Worm (Caenorhabditis elegans): Measurements from ENCODE around the gene T04C12.33.

T04C12.33 gene

DNA sequence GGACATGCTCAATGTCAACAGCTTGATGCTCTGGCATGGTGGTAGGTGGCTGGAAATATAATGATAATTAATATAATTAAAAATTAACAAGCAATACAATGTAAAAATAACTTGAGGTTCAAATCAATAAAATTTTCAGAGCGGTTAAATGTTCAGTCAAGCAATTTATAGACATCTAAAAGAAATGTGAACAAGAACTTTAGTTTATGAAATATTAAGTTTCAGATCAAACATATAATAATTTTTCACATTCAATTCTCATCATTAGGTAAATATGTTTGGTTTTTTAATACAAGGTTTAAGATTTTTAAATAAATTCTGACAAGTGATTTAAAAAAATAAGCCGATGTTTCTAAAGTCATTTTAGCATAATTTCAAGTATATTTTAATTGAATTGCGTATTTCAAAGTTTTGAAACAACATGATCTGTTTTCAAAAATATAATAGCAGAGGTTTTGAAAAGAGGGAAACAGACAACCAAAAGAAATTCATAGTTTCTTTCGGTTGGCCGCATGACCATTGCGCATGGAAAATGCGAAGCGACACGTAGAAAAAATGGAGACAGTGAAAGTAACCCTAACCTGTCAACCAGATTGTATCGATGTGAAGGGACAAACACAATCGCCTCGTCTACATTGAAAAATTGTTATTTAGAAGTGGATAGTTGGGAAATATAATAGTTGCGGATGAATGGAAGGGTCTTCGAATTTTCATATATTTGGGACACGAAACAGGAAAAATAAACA is 8.4 kb downstream of the T04C12.33 start, which contains the start of gene T04C12.11:
TSS of gene T04C12.11 (minus strand) at position 51 of the 746 bp plus-strand sequence.
- no peak for TF ChIP-seq egl-27 (tag; optimal IDR thresholded peaks at IDR 0.05)
- TF ChIP-seq ceh-82 (tag; optimal IDR thresholded peaks at IDR 0.05), result no peak
- TF ChIP-seq nhr-23 (tag; optimal IDR thresholded peaks at IDR 0.05), result peak; percentile 60
- no peak for TF ChIP-seq nhr-76 (tag; optimal IDR thresholded peaks at IDR 0.05)
- TF ChIP-seq ztf-11 (tag; optimal IDR thresholded peaks at IDR 0.05), result no peak
- peak; percentile 47 for TF ChIP-seq nhr-25 (tag; optimal IDR thresholded peaks at IDR 0.05)

DNA sequence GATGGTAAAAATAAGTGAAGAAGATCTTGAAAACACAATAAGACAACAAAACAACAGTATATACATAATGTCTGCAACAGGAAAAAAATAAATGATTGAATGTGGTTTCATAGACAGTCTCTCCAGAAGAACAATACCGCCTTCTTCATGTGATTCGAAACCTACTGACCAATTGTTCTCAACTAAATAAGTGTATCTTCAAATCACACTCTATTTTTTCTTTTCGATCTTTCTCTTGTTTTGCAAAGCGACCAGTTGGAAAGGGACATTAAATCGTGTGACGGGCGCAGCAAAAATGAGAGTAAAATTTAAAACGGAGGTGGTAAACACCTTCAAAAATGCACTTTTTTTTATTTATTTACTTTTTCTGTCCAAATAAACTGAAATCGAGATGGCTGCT is 9.9 kb downstream of the T04C12.33 start:
- TF ChIP-seq nhr-23 (tag; optimal IDR thresholded peaks at IDR 0.05) (peak; percentile 4), unc-62 (GFP tag; optimal IDR thresholded peaks at IDR 0.05) (no peak)

DNA sequence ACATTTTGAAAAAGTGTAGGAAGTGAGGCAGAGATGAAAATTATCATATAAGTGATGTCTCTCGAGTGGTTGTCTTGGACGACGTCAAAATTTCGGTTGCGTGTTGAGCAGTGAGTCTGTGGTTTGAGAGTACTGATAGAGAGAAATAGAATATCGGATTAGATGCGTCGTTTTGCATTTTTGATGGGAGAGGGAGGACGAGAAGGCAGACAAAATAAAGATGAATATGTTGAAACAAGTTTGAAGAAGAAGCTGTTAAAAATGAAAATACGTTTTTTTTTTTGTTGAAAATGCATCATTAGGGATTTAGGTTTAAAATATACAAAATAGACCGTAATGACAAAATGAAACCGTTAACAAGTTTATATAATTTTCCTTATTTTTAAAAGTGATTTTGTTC is 11.1 kb downstream of the T04C12.33 start, which contains the start of gene T04C12.9:
TSS of gene T04C12.9 (minus strand) at position 101 of the 400 bp plus-strand sequence.
- TF ChIP-seq egl-27 (tag; optimal IDR thresholded peaks at IDR 0.05), result no peak
- no peak for TF ChIP-seq snpc-4 (tag; optimal IDR thresholded peaks at IDR 0.05)
- no peak for TF ChIP-seq nhr-237 (tag; optimal IDR thresholded peaks at IDR 0.05)
- no peak for TF ChIP-seq nhr-28 (tag; optimal IDR thresholded peaks at IDR 0.05)
- no peak for TF ChIP-seq ZK546.5 (tag; optimal IDR thresholded peaks at IDR 0.05)
- no peak for TF ChIP-seq mml-1 (tag; optimal IDR thresholded peaks at IDR 0.05)
- TF ChIP-seq ceh-28 (tag; optimal IDR thresholded peaks at IDR 0.05), result no peak

DNA sequence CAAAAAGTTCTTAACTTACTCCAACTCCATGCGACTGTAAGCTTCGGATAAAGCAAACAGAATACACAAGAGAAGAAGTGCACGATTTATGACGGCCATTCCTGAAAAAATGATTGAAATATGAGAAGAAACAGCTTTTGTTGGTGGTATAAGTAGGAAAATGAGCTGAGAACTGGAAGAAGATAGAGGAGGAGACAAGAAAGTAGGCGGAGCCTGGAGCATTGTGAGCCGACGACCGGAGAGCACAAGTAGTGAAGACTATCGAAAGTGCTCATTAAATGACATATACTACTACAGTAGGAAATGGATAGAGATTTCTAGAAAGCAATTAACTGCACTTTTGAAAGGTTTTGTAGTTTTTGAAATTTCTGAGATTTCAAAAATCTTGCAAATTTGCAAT is 13.5 kb downstream of the T04C12.33 start, which contains the start of gene nlp-80:
TSS of gene nlp-80 (minus strand) at position 101 of the 400 bp plus-strand sequence.
- TF ChIP-seq ztf-4 (tag; optimal IDR thresholded peaks at IDR 0.05) (no peak), skn-1 (tag; optimal IDR thresholded peaks at IDR 0.05) (no peak), daf-12 (tag; optimal IDR thresholded peaks at IDR 0.05) (no peak), jun-1 (tag; optimal IDR thresholded peaks at IDR 0.05) (no peak), nfya-1 (tag; optimal IDR thresholded peaks at IDR 0.05; ENCODE audit: insufficient read depth) (no peak), nhr-43 (tag; optimal IDR thresholded peaks at IDR 0.05; ENCODE audit: poor library complexity, severe bottlenecking) (no peak), nhr-23 (tag; optimal IDR thresholded peaks at IDR 0.05) (no peak), ceh-82 (tag; optimal IDR thresholded peaks at IDR 0.05) (no peak), elt-1 (tag; optimal IDR thresholded peaks at IDR 0.05) (no peak), fkh-10 (GFP tag; optimal IDR thresholded peaks at IDR 0.05) (no peak), lin-15B (tag; optimal IDR thresholded peaks at IDR 0.05) (no peak), elt-3 (tag; optimal IDR thresholded peaks at IDR 0.05) (no peak), mdl-1 (tag; optimal IDR thresholded peaks at IDR 0.05) (no peak), fkh-2 (tag; optimal IDR thresholded peaks at IDR 0.05) (no peak), lin-39 (tag; optimal IDR thresholded peaks at IDR 0.05) (no peak), nhr-67 (tag; optimal IDR thresholded peaks at IDR 0.05) (no peak), ceh-9 (tag; optimal IDR thresholded peaks at IDR 0.05) (no peak)

DNA sequence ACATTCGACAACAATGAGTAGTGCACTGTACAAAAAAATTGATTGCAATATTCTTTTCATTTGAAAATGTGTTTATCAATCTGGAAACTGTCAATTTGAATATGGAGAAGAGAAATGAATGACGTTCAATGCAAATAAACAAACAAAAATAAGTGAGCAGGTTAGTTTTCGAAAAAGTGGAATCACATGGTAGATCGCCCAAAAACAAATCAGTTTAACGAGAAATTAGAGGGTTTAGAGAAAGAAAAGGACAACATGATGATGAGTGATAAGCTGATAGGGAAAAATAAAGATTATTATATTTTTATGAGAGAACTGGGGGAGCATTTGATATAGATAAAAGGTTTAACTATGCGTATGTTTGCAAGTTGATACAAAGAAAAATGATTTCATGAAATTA is 17.3 kb downstream of the T04C12.33 start, which contains the start of gene T04C12.8:
TSS of gene T04C12.8 (minus strand) at position 82 of the 400 bp plus-strand sequence.
- TF ChIP-seq snpc-4 (tag; optimal IDR thresholded peaks at IDR 0.05) (no peak), jun-1 (tag; optimal IDR thresholded peaks at IDR 0.05) (peak; percentile 86), pha-4 (tag; optimal IDR thresholded peaks at IDR 0.05) (peak; percentile 83), elt-2 (tag; optimal IDR thresholded peaks at IDR 0.05) (peak; percentile 98), pqm-1 (tag; optimal IDR thresholded peaks at IDR 0.05) (peak; percentile 99), mdl-1 (tag; optimal IDR thresholded peaks at IDR 0.05) (no peak)

DNA sequence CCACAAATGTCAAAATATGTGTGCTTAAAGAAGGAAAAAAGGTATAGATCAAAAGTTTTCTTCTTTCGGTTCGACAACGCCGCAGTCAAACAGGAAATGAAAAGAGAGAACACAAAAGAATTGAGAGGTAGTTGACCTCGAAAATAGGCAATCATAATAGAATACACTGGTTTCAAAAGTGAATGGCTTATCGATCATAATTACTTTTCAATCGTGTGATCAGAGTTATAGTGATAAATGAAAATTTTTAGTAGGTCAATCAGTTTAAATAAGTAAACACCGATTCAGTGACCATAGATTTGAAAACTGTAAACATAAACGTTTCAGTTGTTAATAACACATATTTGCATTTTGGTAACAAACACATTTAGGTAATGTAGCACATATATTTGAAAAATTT is 18.4 kb downstream of the T04C12.33 start:
- TF ChIP-seq nhr-43 (tag; optimal IDR thresholded peaks at IDR 0.05; ENCODE audit: poor library complexity, severe bottlenecking) (peak; percentile 34), pha-4 (tag; optimal IDR thresholded peaks at IDR 0.05) (peak; percentile 62), ZK546.5 (tag; optimal IDR thresholded peaks at IDR 0.05) (no peak), nhr-25 (tag; optimal IDR thresholded peaks at IDR 0.05) (peak; percentile 36), jun-1 (tag; optimal IDR thresholded peaks at IDR 0.05) (peak; percentile 2), ztf-4 (tag; optimal IDR thresholded peaks at IDR 0.05) (no peak), snpc-4 (tag; optimal IDR thresholded peaks at IDR 0.05) (no peak), ceh-28 (tag; optimal IDR thresholded peaks at IDR 0.05) (peak; percentile 66), fkh-10 (GFP tag; optimal IDR thresholded peaks at IDR 0.05) (no peak), aly-2 (tag; optimal IDR thresholded peaks at IDR 0.05) (no peak), nhr-67 (tag; optimal IDR thresholded peaks at IDR 0.05) (no peak), R02D3.7 (tag; optimal IDR thresholded peaks at IDR 0.05) (no peak), nhr-76 (tag; optimal IDR thresholded peaks at IDR 0.05) (no peak), elt-2 (tag; optimal IDR thresholded peaks at IDR 0.05) (peak; percentile 54), pqm-1 (tag; optimal IDR thresholded peaks at IDR 0.05) (peak; percentile 47)

Measured in whole organism, L3 larva.